Worm (Caenorhabditis elegans) whole organism, late embryonic: ENCODE measurements around the gene B0303.7.

Experiments
- F13H6.1 ChIP-seq: sonication (generic microtip); optimal IDR thresholded peaks from 2 replicates; lab custom pipeline; 2016; ENCODE audit warnings: missing genetic modification characterization, missing compliant biosample characterization
- ama-1 ChIP-seq: fragments of 150-350 bp; optimal IDR thresholded peaks from 2 replicates; lab custom pipeline; 2014
- ceh-14 ChIP-seq: sonication (generic microtip); optimal IDR thresholded peaks from 2 replicates; lab custom pipeline; 2016; ENCODE audit warnings: missing genotype, missing genetic modification characterization, missing compliant biosample characterization
- ets-4 ChIP-seq: sonication (generic microtip); optimal IDR thresholded peaks from 2 replicates; lab custom pipeline; 2016; ENCODE audit warnings: missing genetic modification characterization, missing compliant biosample characterization
- nhr-232 ChIP-seq: sonication (generic microtip); optimal IDR thresholded peaks from 2 replicates; lab custom pipeline; 2016; ENCODE audit warnings: missing genetic modification characterization, missing compliant biosample characterization
- pha-4 ChIP-seq: fragments of 150-350 bp; optimal IDR thresholded peaks from 2 replicates; lab custom pipeline; 2018; ENCODE audit warnings: missing biosample characterization, missing genetic modification reagents, missing genetic modification characterization
- unc-86 ChIP-seq: sonication (generic microtip); optimal IDR thresholded peaks from 2 replicates; lab custom pipeline; 2016; ENCODE audit warnings: missing genetic modification characterization, missing compliant biosample characterization

ce11 chrIII:8643639-8644038 lies 49.8 kb upstream of the B0303.7 start, which contains the start of gene twk-7:
- no peak for TF ChIP-seq ceh-14 (tag; lab: Kevin White, UChicago)
- TF ChIP-seq nhr-232 (tag; lab: Kevin White, UChicago), result no peak
- no peak for TF ChIP-seq ets-4 (tag; lab: Kevin White, UChicago)
- no peak for TF ChIP-seq unc-86 (tag; lab: Kevin White, UChicago)
- TF ChIP-seq ama-1 (lab: Kevin White, UChicago), result no peak
- no peak for TF ChIP-seq F13H6.1 (tag; lab: Kevin White, UChicago)
- TF ChIP-seq pha-4, result no peak
